Worm (Caenorhabditis elegans) whole organism, mixed stage, embryonic: ENCODE data around the gene srt-43.

ENCODE experiments used
- bed-3 ChIP-seq: fragments of 200-800 bp; sonication (Bioruptor generic); optimal IDR thresholded peaks from 3 replicates; lab custom pipeline; 2018; ENCODE audit warnings: mild to moderate bottlenecking, missing genetic modification characterization, moderate library complexity, missing compliant biosample characterization
- blmp-1 ChIP-seq: fragments of 150-350 bp; optimal IDR thresholded peaks from 2 replicates; lab custom pipeline; 2014; ENCODE audit warnings: missing biosample characterization, missing genetic modification characterization
- ceh-39 ChIP-seq: fragments of 150-350 bp; optimal IDR thresholded peaks from 2 replicates; lab custom pipeline; 2014; ENCODE audit warnings: missing biosample characterization, missing genetic modification characterization
- ceh-43 ChIP-seq: fragments of 200-800 bp; sonication (Bioruptor generic); optimal IDR thresholded peaks from 2 replicates; lab custom pipeline; 2018; ENCODE audit warnings: mild to moderate bottlenecking, missing genetic modification characterization, moderate library complexity, missing compliant biosample characterization
- cnd-1 ChIP-seq: fragments of 200-800 bp; sonication (Bioruptor generic); optimal IDR thresholded peaks from 2 replicates; lab custom pipeline; 2018; ENCODE audit warnings: mild to moderate bottlenecking, missing genetic modification characterization, missing compliant biosample characterization
- drap-1 ChIP-seq: fragments of 200-800 bp; sonication (Bioruptor generic); optimal IDR thresholded peaks from 3 replicates; lab custom pipeline; 2018; ENCODE audit warnings: mild to moderate bottlenecking, missing genetic modification characterization, missing compliant biosample characterization
- elt-1 ChIP-seq: sonication (generic microtip); optimal IDR thresholded peaks from 2 replicates; lab custom pipeline; 2017; ENCODE audit warnings: missing genetic modification characterization, mild to moderate bottlenecking, missing compliant biosample characterization, antibody characterized with exemption, moderate library complexity, borderline replicate concordance; ENCODE audit not compliant: insufficient read depth
- elt-3 ChIP-seq: fragments of 150-350 bp; optimal IDR thresholded peaks from 2 replicates; lab custom pipeline; 2014; ENCODE audit warnings: missing biosample characterization, missing genetic modification characterization
- flh-1 ChIP-seq: fragments of 200-800 bp; sonication (Bioruptor generic); optimal IDR thresholded peaks from 2 replicates; lab custom pipeline; 2018; ENCODE audit warnings: mild to moderate bottlenecking, missing genetic modification characterization, moderate library complexity, missing compliant biosample characterization
- ham-2 ChIP-seq: fragments of 200-800 bp; sonication (Bioruptor generic); optimal IDR thresholded peaks from 2 replicates; lab custom pipeline; 2018; ENCODE audit warnings: mild to moderate bottlenecking, missing genetic modification characterization, missing compliant biosample characterization
- hlh-1 ChIP-seq: fragments of 150-350 bp; optimal IDR thresholded peaks from 2 replicates; lab custom pipeline; 2014; ENCODE audit warnings: missing biosample characterization, missing genetic modification reagents, missing genetic modification characterization
- lin-13 ChIP-seq: fragments of 150-350 bp; optimal IDR thresholded peaks from 2 replicates; lab custom pipeline; 2014; ENCODE audit warnings: missing biosample characterization, missing genetic modification characterization
- lin-32 ChIP-seq: fragments of 200-800 bp; sonication (Bioruptor generic); optimal IDR thresholded peaks from 2 replicates; lab custom pipeline; 2018; ENCODE audit warnings: mild to moderate bottlenecking, missing genetic modification characterization, missing compliant biosample characterization
- mab-5 ChIP-seq: fragments of 150-350 bp; optimal IDR thresholded peaks from 2 replicates; lab custom pipeline; 2014; ENCODE audit warnings: missing biosample characterization, missing genetic modification characterization
- mep-1 ChIP-seq: fragments of 150-350 bp; optimal IDR thresholded peaks from 2 replicates; lab custom pipeline; 2017; ENCODE audit warnings: missing biosample characterization, missing genetic modification reagents, missing genetic modification characterization, inconsistent platforms
- mls-2 ChIP-seq: sonication (generic microtip); optimal IDR thresholded peaks from 2 replicates; lab custom pipeline; 2016; ENCODE audit warnings: mild to moderate bottlenecking, missing genetic modification characterization, moderate library complexity, missing compliant biosample characterization
- nhr-12 ChIP-seq: fragments of 150-350 bp; optimal IDR thresholded peaks from 2 replicates; lab custom pipeline; 2014; ENCODE audit warnings: missing biosample characterization, missing genetic modification characterization
- nhr-2 ChIP-seq: fragments of 150-350 bp; optimal IDR thresholded peaks from 2 replicates; lab custom pipeline; 2014; ENCODE audit warnings: missing biosample characterization, missing genetic modification characterization
- nhr-237 ChIP-seq: fragments of 150-350 bp; optimal IDR thresholded peaks from 2 replicates; lab custom pipeline; 2014; ENCODE audit warnings: missing biosample characterization, missing genetic modification characterization
- nhr-76 ChIP-seq: sonication (generic microtip); optimal IDR thresholded peaks from 2 replicates; lab custom pipeline; 2017; ENCODE audit warnings: missing biosample characterization, missing genetic modification characterization
- pha-4 ChIP-seq: fragments of 150-350 bp; optimal IDR thresholded peaks from 2 replicates; lab custom pipeline; 2018; ENCODE audit warnings: missing biosample characterization, missing genetic modification reagents, missing genetic modification characterization
- sem-2 ChIP-seq: fragments of 200-800 bp; sonication (Bioruptor generic); optimal IDR thresholded peaks from 2 replicates; lab custom pipeline; 2018; ENCODE audit warnings: mild to moderate bottlenecking, missing genetic modification characterization, missing compliant biosample characterization
- sptf-1 ChIP-seq: sonication (generic microtip); optimal IDR thresholded peaks from 2 replicates; lab custom pipeline; 2017; ENCODE audit warnings: mild to moderate bottlenecking, missing genetic modification characterization, moderate library complexity, missing compliant biosample characterization
- tbx-8 ChIP-seq: fragments of 200-800 bp; sonication (Bioruptor generic); optimal IDR thresholded peaks from 2 replicates; lab custom pipeline; 2018; ENCODE audit warnings: mild to moderate bottlenecking, missing genetic modification characterization, moderate library complexity, missing compliant biosample characterization
- unc-120 ChIP-seq: sonication (generic microtip); optimal IDR thresholded peaks from 2 replicates; lab custom pipeline; 2017; ENCODE audit warnings: missing genetic modification characterization, missing compliant biosample characterization; ENCODE audit not compliant: poor library complexity, severe bottlenecking
- unc-39 ChIP-seq: fragments of 150-350 bp; optimal IDR thresholded peaks from 2 replicates; lab custom pipeline; 2014; ENCODE audit warnings: missing biosample characterization, missing genetic modification characterization
- unc-62 ChIP-seq: fragments of 150-350 bp; optimal IDR thresholded peaks from 2 replicates; lab custom pipeline; 2014; ENCODE audit warnings: missing biosample characterization, missing genetic modification reagents, missing genetic modification characterization
- zip-8 ChIP-seq: fragments of 150-350 bp; optimal IDR thresholded peaks from 2 replicates; lab custom pipeline; 2014; ENCODE audit warnings: missing biosample characterization, missing genetic modification characterization
- ztf-11 ChIP-seq: fragments of 150-350 bp; optimal IDR thresholded peaks from 2 replicates; lab custom pipeline; 2014; ENCODE audit warnings: missing biosample characterization, missing genetic modification characterization

The srt-43 gene

ce11 chrV:12751495-12752050 is 17.5 kb upstream of the srt-43 start, which contains the start of gene C15C8.6:
Gene C15C8.6 (minus strand): TSS chrV:12751545.
- no peak for TF ChIP-seq nhr-237 (tag; lab: Kevin White, UChicago)
- TF ChIP-seq cnd-1: no peak
- TF ChIP-seq, all 35 proteins: peak for 0

- TF ChIP-seq mls-2 (tag; lab: Kevin White, UChicago): no peak
- no peak for TF ChIP-seq sem-2 (GFP tag; lab: Kevin White, UChicago)
- TF ChIP-seq ceh-43 (GFP tag; lab: Kevin White, UChicago): no peak
- TF ChIP-seq drap-1: no peak
- TF ChIP-seq mab-5 (tag; lab: Kevin White, UChicago): no peak
- no peak for TF ChIP-seq lin-32 (GFP tag; lab: Kevin White, UChicago)
- TF ChIP-seq flh-1 (GFP tag; lab: Kevin White, UChicago): no peak
- TF ChIP-seq unc-120: no peak
- no peak for TF ChIP-seq zip-8 (tag; lab: Kevin White, UChicago)
- TF ChIP-seq nhr-237 (tag; lab: Kevin White, UChicago): no peak
- no peak for TF ChIP-seq elt-1
- TF ChIP-seq unc-39 (tag; lab: Kevin White, UChicago): no peak
Measured at ce11 chrV:12752407-12752806, 16.6 kb upstream of the srt-43 start, which contains the start of gene C15C8.8. Gene C15C8.8 (minus strand): TSS chrV:12752507.

- no peak for TF ChIP-seq cnd-1
- TF ChIP-seq tbx-8: no peak
- TF ChIP-seq zip-8 (tag; lab: Kevin White, UChicago): no peak
- no peak for TF ChIP-seq lin-13 (tag; lab: Kevin White, UChicago)
- TF ChIP-seq unc-120: no peak
- TF ChIP-seq bed-3 (GFP tag; lab: Kevin White, UChicago): no peak
- no peak for TF ChIP-seq nhr-12 (tag; lab: Kevin White, UChicago)
- no peak for TF ChIP-seq elt-1
Measured at ce11 chrV:12754839-12755238, 14.2 kb upstream of the srt-43 start, which contains the start of gene gpa-13. Gene gpa-13 (minus strand): TSS chrV:12754939.

ce11 chrV:12759660-12760059 is 9.4 kb upstream of the srt-43 start, which contains the start of gene papl-1:
Gene papl-1 (minus strand): TSS chrV:12759760.
- TF ChIP-seq nhr-2 (no peak), ceh-39 (no peak), nhr-76 (tag; lab: Kevin White, UChicago) (no peak), unc-120 (no peak), ham-2 (GFP tag; lab: Kevin White, UChicago) (no peak), elt-1 (no peak), mep-1 (tag; lab: Kevin White, UChicago) (no peak), nhr-12 (tag; lab: Kevin White, UChicago) (no peak), cnd-1 (no peak), tbx-8 (no peak), mab-5 (tag; lab: Kevin White, UChicago) (no peak), drap-1 (no peak), zip-8 (tag; lab: Kevin White, UChicago) (no peak), unc-62 (GFP tag; lab: Kevin White, UChicago) (no peak), elt-3 (tag; lab: Kevin White, UChicago) (no peak), blmp-1 (tag; lab: Kevin White, UChicago) (no peak), lin-13 (tag; lab: Kevin White, UChicago) (no peak), nhr-237 (tag; lab: Kevin White, UChicago) (no peak), pha-4 (tag; lab: Kevin White, UChicago) (no peak), sptf-1 (tag; lab: Kevin White, UChicago) (no peak)

- TF ChIP-seq nhr-76 (tag; lab: Kevin White, UChicago) (no peak), hlh-1 (tag; lab: Kevin White, UChicago) (no peak), elt-3 (tag; lab: Kevin White, UChicago) (no peak), zip-8 (tag; lab: Kevin White, UChicago) (no peak), ztf-11 (tag; lab: Kevin White, UChicago) (no peak), mep-1 (tag; lab: Kevin White, UChicago) (no peak), sptf-1 (tag; lab: Kevin White, UChicago) (no peak)
Measured at ce11 chrV:12760913-12761312, 8.1 kb upstream of the srt-43 start, which contains the start of gene F18E2.15. Gene F18E2.15 (minus strand): TSS chrV:12761013.
